Fruit fly (Drosophila melanogaster) whole organism: Measurements from ENCODE around the gene CG15715.

Source experiments
- CG8478 ChIP-seq: fragments of >200 bp; optimal IDR thresholded peaks from 2 replicates; lab custom pipeline; 2018; ENCODE audit warnings: inconsistent platforms
- pan ChIP-seq: fragments of >200 bp; optimal IDR thresholded peaks from 2 replicates; lab custom pipeline; 2017
- psq ChIP-seq: fragments of >200 bp; optimal IDR thresholded peaks from 2 replicates; lab custom pipeline; 2017

DNA sequence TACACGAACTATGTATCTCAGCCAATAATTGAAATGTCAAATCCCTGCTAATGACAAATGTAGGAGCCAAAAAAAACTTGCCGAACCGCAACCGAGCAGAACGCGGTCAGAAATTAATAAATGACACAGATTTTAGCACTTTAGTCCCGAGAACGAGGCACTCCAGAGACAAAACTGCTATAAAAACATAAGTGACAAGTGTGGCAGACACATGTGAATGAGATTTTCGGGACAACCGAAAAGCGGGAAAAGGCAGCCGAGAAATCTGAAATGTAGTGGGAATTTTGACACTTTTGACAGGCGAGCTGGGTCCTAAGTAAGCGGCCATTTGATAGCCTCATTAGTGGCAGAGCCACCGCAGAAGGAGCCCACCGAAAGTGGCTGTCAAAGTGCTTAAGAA, 46.2 kb downstream of the CG15715 start:
- TF ChIP-seq pan (lab: Kevin White, UChicago) (no peak), psq (lab: Kevin White, UChicago) (no peak), CG8478 (lab: Kevin White, UChicago) (no peak)
